Worm (Caenorhabditis elegans) whole organism, late embryonic: Measurements from ENCODE around the gene mrps-22.

Experiments
- madf-2 ChIP-seq: sonication (generic microtip); optimal IDR thresholded peaks from 2 replicates; lab custom pipeline; 2017; ENCODE audit warnings: missing genetic modification characterization, missing compliant biosample characterization
- ttx-3 ChIP-seq: sonication (generic microtip); optimal IDR thresholded peaks from 2 replicates; lab custom pipeline; 2016; ENCODE audit warnings: missing genetic modification reagents, missing genetic modification characterization, missing compliant biosample characterization

DNA sequence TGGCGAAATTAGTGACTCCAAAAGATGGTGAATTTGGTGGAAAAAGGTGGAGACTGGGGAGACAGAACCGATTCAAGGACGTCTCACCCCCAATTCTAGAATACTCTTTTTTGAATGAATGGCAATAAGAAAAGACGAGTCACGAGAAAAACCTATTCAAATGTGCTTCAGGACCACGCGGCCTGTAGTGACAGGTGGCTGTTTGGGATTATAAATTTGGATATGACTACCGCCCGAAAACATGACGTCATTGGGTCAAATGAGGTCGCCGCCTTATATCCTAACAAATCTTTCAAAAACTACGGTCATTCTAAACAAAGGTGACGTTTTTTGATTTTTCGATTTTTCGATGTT is 28.4 kb upstream of the mrps-22 start:
- TF ChIP-seq ttx-3 (no peak), madf-2 (tag; lab: Kevin White, UChicago) (no peak)
